Fruit fly (Drosophila melanogaster) whole organism, embryonic: ENCODE measurements around the gene CG9391.

Source experiments
- B-H1 ChIP-seq: fragments of 200-800 bp; sonication (Bioruptor generic); IDR thresholded peaks from 3 replicates; pipeline ENCODE4 v1.3.6; 2022; ENCODE audit warnings: missing biosample characterization, missing genetic modification characterization
- Bgb ChIP-seq: fragments of 200-800 bp; sonication (Bioruptor generic); IDR thresholded peaks from 2 replicates; pipeline ENCODE4 v1.3.6; 2022; ENCODE audit warnings: missing biosample characterization, missing genetic modification characterization; ENCODE audit not compliant: partially characterized antibody
- C15 ChIP-seq: fragments of 200-800 bp; sonication (Bioruptor generic); IDR thresholded peaks from 3 replicates; pipeline ENCODE4 v1.3.6; 2022; ENCODE audit warnings: missing biosample characterization, missing genetic modification characterization
- CG10431 ChIP-seq: fragments of 200-800 bp; sonication (Bioruptor generic); optimal IDR thresholded peaks from 3 replicates; lab custom pipeline; 2018; ENCODE audit warnings: missing biosample characterization, mild to moderate bottlenecking, missing genetic modification characterization
- CG11504 ChIP-seq: fragments of 200-800 bp; sonication (Bioruptor generic); optimal IDR thresholded peaks from 3 replicates; lab custom pipeline; 2019; ENCODE audit warnings: missing biosample characterization, mild to moderate bottlenecking, missing genetic modification characterization, moderate library complexity
- CG12391 ChIP-seq: fragments of 200-800 bp; sonication (Bioruptor generic); optimal IDR thresholded peaks from 3 replicates; lab custom pipeline; 2018; ENCODE audit warnings: missing biosample characterization, mild to moderate bottlenecking, missing genetic modification characterization, moderate library complexity
- CG13424 ChIP-seq: fragments of 200-800 bp; sonication (Bioruptor generic); optimal IDR thresholded peaks from 2 replicates; lab custom pipeline; 2019; ENCODE audit warnings: missing biosample characterization, mild to moderate bottlenecking, missing genetic modification characterization, moderate library complexity
- CG15269 ChIP-seq: fragments of 200-800 bp; sonication (Bioruptor generic); optimal IDR thresholded peaks from 2 replicates; lab custom pipeline; 2018; ENCODE audit warnings: missing biosample characterization, mild to moderate bottlenecking, missing genetic modification characterization, moderate library complexity
- CG18599 ChIP-seq: fragments of 200-800 bp; sonication (Bioruptor generic); optimal IDR thresholded peaks from 3 replicates; lab custom pipeline; 2017; ENCODE audit warnings: missing biosample characterization, missing genetic modification characterization, mild to moderate bottlenecking, moderate library complexity, missing genetic modification reagents
- CG2120 ChIP-seq: fragments of 200-800 bp; sonication (Bioruptor generic); optimal IDR thresholded peaks from 3 replicates; lab custom pipeline; 2016; ENCODE audit warnings: missing biosample characterization, missing genetic modification characterization
- CG30403 ChIP-seq: fragments of 200-800 bp; sonication (Bioruptor generic); optimal IDR thresholded peaks from 3 replicates; lab custom pipeline; 2016; ENCODE audit warnings: missing biosample characterization, missing genetic modification characterization
- CG33557 ChIP-seq: fragments of 200-800 bp; sonication (Bioruptor generic); optimal IDR thresholded peaks from 2 replicates; lab custom pipeline; 2019; ENCODE audit warnings: missing biosample characterization, mild to moderate bottlenecking, missing genetic modification characterization, moderate library complexity
- CG7839 ChIP-seq: fragments of 200-800 bp; sonication (Bioruptor generic); optimal IDR thresholded peaks from 3 replicates; lab custom pipeline; 2018; ENCODE audit warnings: missing biosample characterization, mild to moderate bottlenecking, missing genetic modification characterization, moderate library complexity
- CG8290 ChIP-seq, 3 experiments: fragments of 200-800 bp; sonication (Bioruptor generic); optimal IDR thresholded peaks; 2 replicates each; lab custom pipeline; 2016 to 2019; ENCODE audit warnings: missing biosample characterization in 3 of 3, missing genetic modification characterization in 3 of 3, mild to moderate bottlenecking in 2 of 3, moderate library complexity in 1 of 3
- CG9437 ChIP-seq: fragments of 200-800 bp; sonication (Bioruptor generic); optimal IDR thresholded peaks from 2 replicates; lab custom pipeline; 2018; ENCODE audit warnings: missing biosample characterization, mild to moderate bottlenecking, missing genetic modification characterization
- CG9817 ChIP-seq: fragments of 200-800 bp; sonication (Bioruptor generic); optimal IDR thresholded peaks from 2 replicates; lab custom pipeline; 2018; ENCODE audit warnings: missing biosample characterization, mild to moderate bottlenecking, missing genetic modification characterization, moderate library complexity
- Chrac-16 ChIP-seq: fragments of 200-800 bp; sonication (Bioruptor generic); optimal IDR thresholded peaks from 3 replicates; lab custom pipeline; 2016; ENCODE audit warnings: missing biosample characterization, missing genetic modification characterization
- CoRest ChIP-seq: fragments of 200-800 bp; sonication (Bioruptor generic); optimal IDR thresholded peaks from 3 replicates; lab custom pipeline; 2018; ENCODE audit warnings: missing biosample characterization, mild to moderate bottlenecking, missing genetic modification characterization, moderate library complexity
- Dll ChIP-seq: fragments of 200-800 bp; sonication (Bioruptor generic); IDR thresholded peaks from 4 replicates; pipeline ENCODE4 v1.3.6; 2022; ENCODE audit warnings: missing biosample characterization, missing genetic modification characterization; ENCODE audit not compliant: partially characterized antibody
- Fer1 ChIP-seq: fragments of 200-800 bp; sonication (Bioruptor generic); optimal IDR thresholded peaks from 2 replicates; lab custom pipeline; 2017; ENCODE audit warnings: missing biosample characterization, mild to moderate bottlenecking, missing genetic modification characterization
- Jarid2 ChIP-seq: fragments of 200-800 bp; sonication (Bioruptor generic); optimal IDR thresholded peaks from 3 replicates; lab custom pipeline; 2017; ENCODE audit warnings: mild to moderate bottlenecking, missing biosample characterization, missing genetic modification reagents, missing genetic modification characterization
- Med ChIP-seq: fragments of 200-800 bp; sonication (Bioruptor generic); peaks from one replicate; lab custom pipeline; 2016; ENCODE audit warnings: missing biosample characterization, missing genetic modification characterization, mild to moderate bottlenecking, inconsistent platforms, moderate library complexity
- Meics ChIP-seq: fragments of 200-800 bp; sonication (Bioruptor generic); optimal IDR thresholded peaks from 2 replicates; lab custom pipeline; 2017; ENCODE audit warnings: missing biosample characterization, mild to moderate bottlenecking, missing genetic modification characterization
- PHDP ChIP-seq: fragments of 200-800 bp; sonication (Bioruptor generic); optimal IDR thresholded peaks from 3 replicates; lab custom pipeline; 2018; ENCODE audit warnings: missing biosample characterization, mild to moderate bottlenecking, missing genetic modification characterization, moderate library complexity
- Sox100B ChIP-seq: fragments of 200-800 bp; sonication (Bioruptor generic); optimal IDR thresholded peaks from 3 replicates; lab custom pipeline; 2018; ENCODE audit warnings: missing biosample characterization, mild to moderate bottlenecking, missing genetic modification characterization
- Sox102F ChIP-seq: fragments of 200-800 bp; sonication (Bioruptor generic); optimal IDR thresholded peaks from 2 replicates; lab custom pipeline; 2018; ENCODE audit warnings: missing biosample characterization, mild to moderate bottlenecking, missing genetic modification characterization, moderate library complexity
- Vsx1 ChIP-seq: fragments of 200-800 bp; sonication (Bioruptor generic); optimal IDR thresholded peaks from 2 replicates; lab custom pipeline; 2017; ENCODE audit warnings: missing biosample characterization, mild to moderate bottlenecking, missing genetic modification characterization, missing genetic modification reagents
- YL-1 ChIP-seq: fragments of 200-800 bp; sonication (Bioruptor generic); optimal IDR thresholded peaks from 3 replicates; lab custom pipeline; 2017; ENCODE audit warnings: missing biosample characterization, mild to moderate bottlenecking, missing genetic modification characterization
- cad ChIP-seq: fragments of >200 bp; optimal IDR thresholded peaks from 2 replicates; lab custom pipeline; 2017; ENCODE audit warnings: missing biosample characterization, missing genetic modification characterization
- caup ChIP-seq: fragments of 200-800 bp; sonication (Bioruptor generic); optimal IDR thresholded peaks from 3 replicates; lab custom pipeline; 2017; ENCODE audit warnings: missing biosample characterization, mild to moderate bottlenecking, missing genetic modification characterization, moderate library complexity; ENCODE audit not compliant: severe bottlenecking
- chif ChIP-seq, 2 experiments: fragments of 200-800 bp; sonication (Bioruptor generic); optimal IDR thresholded peaks; 3 replicates each; lab custom pipeline; 2016; ENCODE audit warnings: missing biosample characterization in 2 of 2, missing genetic modification characterization in 2 of 2
- esg ChIP-seq: fragments of 200-800 bp; sonication (Bioruptor generic); conservative IDR thresholded peaks from 2 replicates; pipeline ENCODE4 v1.3.6; 2022; ENCODE audit warnings: missing biosample characterization, missing genetic modification characterization
- eyg ChIP-seq: fragments of 200-800 bp; sonication (Bioruptor generic); optimal IDR thresholded peaks from 3 replicates; lab custom pipeline; 2016; ENCODE audit warnings: missing biosample characterization, missing genetic modification characterization
- fd3F ChIP-seq: fragments of 200-800 bp; sonication (Bioruptor generic); optimal IDR thresholded peaks from 2 replicates; lab custom pipeline; 2018; ENCODE audit warnings: missing biosample characterization, mild to moderate bottlenecking, missing genetic modification characterization, moderate library complexity
- gem ChIP-seq: fragments of 200-800 bp; sonication (Bioruptor generic); optimal IDR thresholded peaks from 2 replicates; lab custom pipeline; 2019; ENCODE audit warnings: missing biosample characterization, mild to moderate bottlenecking, missing genetic modification characterization, moderate library complexity
- grn ChIP-seq: fragments of 200-800 bp; sonication (Bioruptor generic); optimal IDR thresholded peaks from 3 replicates; lab custom pipeline; 2017; ENCODE audit warnings: missing biosample characterization, missing genetic modification characterization
- jing ChIP-seq: fragments of 200-800 bp; sonication (Bioruptor generic); optimal IDR thresholded peaks from 2 replicates; lab custom pipeline; 2018; ENCODE audit warnings: missing biosample characterization, mild to moderate bottlenecking, missing genetic modification characterization
- klu ChIP-seq: fragments of 200-800 bp; sonication (Bioruptor generic); IDR thresholded peaks from 2 replicates; pipeline ENCODE4 v1.3.6; 2022; ENCODE audit warnings: missing biosample characterization, missing genetic modification characterization
- lab ChIP-seq: fragments of 200-800 bp; sonication (Bioruptor generic); optimal IDR thresholded peaks from 3 replicates; lab custom pipeline; 2017; ENCODE audit warnings: missing biosample characterization, missing genetic modification characterization, mild to moderate bottlenecking, moderate library complexity, missing genetic modification reagents
- lilli ChIP-seq: fragments of 200-800 bp; sonication (Bioruptor generic); optimal IDR thresholded peaks from 3 replicates; lab custom pipeline; 2016; ENCODE audit warnings: missing biosample characterization, missing genetic modification characterization
- nerfin-1 ChIP-seq: fragments of 200-800 bp; sonication (Bioruptor generic); optimal IDR thresholded peaks from 3 replicates; lab custom pipeline; 2019; ENCODE audit warnings: missing biosample characterization, mild to moderate bottlenecking, missing genetic modification characterization, moderate library complexity
- org-1 ChIP-seq: fragments of 200-800 bp; sonication (Bioruptor generic); optimal IDR thresholded peaks from 2 replicates; lab custom pipeline; 2017; ENCODE audit warnings: missing biosample characterization, missing genetic modification characterization
- pho ChIP-seq: fragments of 200-800 bp; sonication (Bioruptor generic); optimal IDR thresholded peaks from 2 replicates; lab custom pipeline; 2016; ENCODE audit warnings: missing biosample characterization, missing genetic modification characterization
- pros ChIP-seq: fragments of 200-800 bp; sonication (Bioruptor generic); optimal IDR thresholded peaks from 3 replicates; lab custom pipeline; 2019; ENCODE audit warnings: missing biosample characterization, mild to moderate bottlenecking, missing genetic modification characterization, moderate library complexity
- unpg ChIP-seq: fragments of 200-800 bp; sonication (Bioruptor generic); optimal IDR thresholded peaks from 3 replicates; lab custom pipeline; 2018; ENCODE audit warnings: missing biosample characterization, mild to moderate bottlenecking, missing genetic modification characterization, moderate library complexity

The CG9391 gene

DNA sequence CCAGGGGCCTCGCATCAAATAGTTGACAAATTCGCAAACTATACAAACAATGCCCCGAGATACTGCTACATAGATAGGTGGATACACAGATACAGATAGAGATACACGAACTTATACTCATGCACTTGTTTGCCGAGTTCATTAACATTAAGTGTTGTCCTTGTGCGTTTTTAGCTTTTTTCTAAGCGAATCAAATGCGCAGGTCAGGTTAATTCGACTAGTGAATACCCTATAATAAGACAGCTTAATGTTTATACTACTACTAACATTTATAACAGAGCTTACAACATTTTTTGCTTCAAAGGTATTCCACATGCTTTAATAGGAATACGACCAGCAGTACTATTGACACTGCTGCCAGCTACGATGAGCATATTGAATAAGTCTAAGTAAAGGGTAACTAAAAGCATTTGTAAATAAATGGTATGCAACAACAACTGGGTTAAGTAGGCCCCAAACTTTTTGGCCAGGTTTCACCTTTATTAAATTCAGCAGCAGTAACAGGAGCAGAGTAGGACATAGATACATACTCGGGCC is 26.6 kb downstream of the CG9391 start (continued):
- TF ChIP-seq CG30403 (peak; percentile 22), CG8290 (GFP tag; optimal IDR thresholded peaks at IDR 0.05; lab: Kevin White, UChicago) (no peak), CG8290 (tag; optimal IDR thresholded peaks at IDR 0.05; lab: Kevin White, UChicago) (peak in 1 of 2 experiments; percentile 22), nerfin-1 (tag; lab: Kevin White, UChicago) (no peak), YL-1 (GFP tag; lab: Kevin White, UChicago) (no peak), cad (GFP tag; lab: Kevin White, UChicago) (no peak), Jarid2 (GFP tag; lab: Kevin White, UChicago) (peak; percentile 7), klu (no peak), CG2120 (GFP tag; lab: Kevin White, UChicago) (peak; percentile 20), eyg (no peak), C15 (GFP tag; lab: Robert Waterston, UW) (no peak), CG11504 (peak; percentile 19), Med (peak; percentile 56), unpg (GFP tag; lab: Kevin White, UChicago) (peak; percentile 9), chif (GFP tag; optimal IDR thresholded peaks at IDR 0.05; lab: Kevin White, UChicago) (no peak), CG9817 (tag; lab: Kevin White, UChicago) (peak; percentile 4), CG12391 (tag; lab: Kevin White, UChicago) (no peak), gem (tag; lab: Kevin White, UChicago) (peak; percentile 40), grn (GFP tag; lab: Kevin White, UChicago) (no peak), Chrac-16 (GFP tag; lab: Kevin White, UChicago) (no peak), Vsx1 (GFP tag; lab: Kevin White, UChicago) (no peak), Dll (no peak), org-1 (GFP tag; lab: Kevin White, UChicago) (peak; percentile 16), pros (no peak), CG7839 (tag; lab: Kevin White, UChicago) (peak; percentile 33), CG18599 (GFP tag; lab: Kevin White, UChicago) (peak; percentile 28), lilli (peak; percentile 11), pho (GFP tag; lab: Kevin White, UChicago) (peak; percentile 14), PHDP (tag; lab: Kevin White, UChicago) (peak; percentile 25), CG10431 (GFP tag; lab: Kevin White, UChicago) (no peak), CG9437 (no peak), esg (GFP tag; lab: Robert Waterston, UW) (peak; percentile 30; the same call in 1 of the 2 replicates), CG33557 (GFP tag; lab: Kevin White, UChicago) (no peak), CG15269 (peak; percentile 21), Sox102F (GFP tag; lab: Kevin White, UChicago) (peak; percentile 1), lab (GFP tag; lab: Kevin White, UChicago) (peak; percentile 13), jing (GFP tag; lab: Kevin White, UChicago) (peak; percentile 10), CoRest (peak; percentile 11), fd3F (GFP tag; lab: Kevin White, UChicago) (peak; percentile 44), Fer1 (GFP tag; lab: Kevin White, UChicago) (peak; percentile 25), Bgb (GFP tag; lab: Robert Waterston, UW) (no peak), B-H1 (GFP tag; lab: Robert Waterston, UW) (no peak), Meics (peak; percentile 25), CG13424 (tag; lab: Kevin White, UChicago) (peak; percentile 29), caup (GFP tag; lab: Kevin White, UChicago) (peak; percentile 10), Sox100B (GFP tag; lab: Kevin White, UChicago) (no peak)
